Worm (Caenorhabditis elegans): ENCODE results near the gene acl-3.

ce11 chrIV:11694143-11694542, 42.3 kb upstream of the acl-3 start, which contains the start of gene ZK792.7:
- TF ChIP-seq hlh-6 (tag; optimal IDR thresholded peaks at IDR 0.05) (no peak), fax-1 (tag; optimal IDR thresholded peaks at IDR 0.05) (no peak), K09A11.1 (tag; optimal IDR thresholded peaks at IDR 0.05; ENCODE audit: insufficient read depth) (no peak), tbx-2 (tag; optimal IDR thresholded peaks at IDR 0.05) (no peak), dmd-4 (tag; optimal IDR thresholded peaks at IDR 0.05; ENCODE audit: borderline replicate concordance) (no peak), ets-4 (tag; optimal IDR thresholded peaks at IDR 0.05) (no peak), unc-3 (GFP tag; conservative IDR thresholded peaks at IDR 0.05) (no peak), unc-3 (tag; optimal IDR thresholded peaks at IDR 0.05) (no peak), pha-4 (tag; optimal IDR thresholded peaks at IDR 0.05) (no peak), ceh-24 (tag; optimal IDR thresholded peaks at IDR 0.05) (no peak)

Data from whole organism, late embryonic.